Worm (Caenorhabditis elegans) whole organism, young adult: ENCODE results near the gene D2096.11.

Source experiments
- F22D6.2 ChIP-seq: sonication (generic microtip); optimal IDR thresholded peaks from 2 replicates; lab custom pipeline; 2016; ENCODE audit warnings: mild to moderate bottlenecking, missing genetic modification characterization, missing compliant biosample characterization
- F52B5.7 ChIP-seq: sonication (generic microtip); optimal IDR thresholded peaks from 2 replicates; lab custom pipeline; 2016; ENCODE audit warnings: mild to moderate bottlenecking, missing genetic modification characterization, missing compliant biosample characterization
- T26A5.8 ChIP-seq: sonication (generic microtip); optimal IDR thresholded peaks from 2 replicates; lab custom pipeline; 2016; ENCODE audit warnings: missing genetic modification characterization, missing compliant biosample characterization
- attf-6 ChIP-seq: fragments of 200-800 bp; sonication (Bioruptor generic); IDR thresholded peaks from 2 replicates; pipeline ENCODE4 v1.3.6; 2022; ENCODE audit warnings: missing genetic modification reagents, missing genetic modification characterization, missing compliant biosample characterization
- ceh-40 ChIP-seq: fragments of 200-800 bp; sonication (Bioruptor generic); IDR thresholded peaks from 2 replicates; pipeline ENCODE4 v1.3.6; 2022; ENCODE audit warnings: missing genetic modification characterization, missing compliant biosample characterization
- ceh-58 ChIP-seq: fragments of 200-800 bp; sonication (Bioruptor generic); IDR thresholded peaks from 2 replicates; pipeline ENCODE4 v1.3.6; 2022; ENCODE audit warnings: missing genetic modification characterization, missing compliant biosample characterization
- hlh-26 ChIP-seq: fragments of 200-800 bp; sonication (Bioruptor generic); conservative IDR thresholded peaks from 2 replicates; pipeline ENCODE4 v1.3.6; 2022; ENCODE audit warnings: missing genetic modification reagents, missing genetic modification characterization, missing compliant biosample characterization
- lsy-27 ChIP-seq: sonication (generic microtip); optimal IDR thresholded peaks from 2 replicates; lab custom pipeline; 2017; ENCODE audit warnings: missing genetic modification characterization, mild to moderate bottlenecking, missing compliant biosample characterization, antibody characterized with exemption, missing genotype, borderline replicate concordance; ENCODE audit not compliant: insufficient read depth
- mes-4 ChIP-seq: sonication (generic microtip); optimal IDR thresholded peaks from 2 replicates; lab custom pipeline; 2016; ENCODE audit warnings: missing genotype, missing genetic modification characterization, missing compliant biosample characterization
- mxl-1 ChIP-seq: sonication (generic microtip); optimal IDR thresholded peaks from 2 replicates; lab custom pipeline; 2016; ENCODE audit warnings: missing genetic modification characterization, missing compliant biosample characterization
- nhr-120 ChIP-seq: fragments of 200-800 bp; sonication (Bioruptor generic); IDR thresholded peaks from 2 replicates; pipeline ENCODE4 v1.3.6; 2022; ENCODE audit warnings: missing genetic modification characterization, missing compliant biosample characterization
- nhr-179 ChIP-seq: sonication (generic microtip); optimal IDR thresholded peaks from 2 replicates; lab custom pipeline; 2016; ENCODE audit warnings: mild to moderate bottlenecking, missing genetic modification characterization, missing compliant biosample characterization
- nhr-27 ChIP-seq: fragments of 200-800 bp; sonication (Bioruptor generic); optimal IDR thresholded peaks from 2 replicates; lab custom pipeline; 2018; ENCODE audit warnings: mild to moderate bottlenecking, missing genetic modification characterization, moderate library complexity, missing compliant biosample characterization
- sea-2 ChIP-seq: fragments of 200-800 bp; sonication (Bioruptor generic); IDR thresholded peaks from 2 replicates; pipeline ENCODE4 v1.3.6; 2022; ENCODE audit warnings: missing genetic modification characterization, missing compliant biosample characterization
- snpc-1.3 ChIP-seq: sonication (generic microtip); optimal IDR thresholded peaks from 2 replicates; lab custom pipeline; 2017; ENCODE audit warnings: missing genetic modification characterization, mild to moderate bottlenecking, missing compliant biosample characterization, antibody characterized with exemption, moderate library complexity, missing genotype, missing genetic modification reagents; ENCODE audit not compliant: insufficient read depth
- tlf-1 ChIP-seq: fragments of 200-800 bp; sonication (Bioruptor generic); optimal IDR thresholded peaks from 2 replicates; lab custom pipeline; 2018; ENCODE audit warnings: mild to moderate bottlenecking, missing genetic modification characterization, missing compliant biosample characterization

D2096.11 gene

ce11 chrIV:8339636-8340035, 54.4 kb downstream of the D2096.11 start, which contains the start of gene lgc-6:
Gene lgc-6, plus strand, starts transcription at chrIV:8339936.
- TF ChIP-seq ceh-58 (GFP tag; lab: Robert Waterston, UW) (no peak), T26A5.8 (tag; lab: Kevin White, UChicago) (no peak), F22D6.2 (tag; lab: Kevin White, UChicago) (no peak), mes-4 (tag; lab: Kevin White, UChicago) (no peak), hlh-26 (no peak), ceh-40 (GFP tag; lab: Robert Waterston, UW) (no peak), nhr-120 (GFP tag; lab: Robert Waterston, UW) (no peak), mxl-1 (no peak), attf-6 (no peak), snpc-1.3 (tag; lab: Kevin White, UChicago) (no peak), nhr-27 (tag; lab: Kevin White, UChicago) (no peak), F52B5.7 (tag; lab: Kevin White, UChicago) (no peak), tlf-1 (GFP tag; lab: Kevin White, UChicago) (no peak), lsy-27 (no peak), nhr-179 (tag; lab: Kevin White, UChicago) (no peak), sea-2 (no peak)
